Worm (Caenorhabditis elegans) whole organism, late embryonic: ENCODE data around the gene hsp-90.

Experiments used
- C38D4.7 ChIP-seq: fragments of 200-800 bp; sonication (Bioruptor generic); optimal IDR thresholded peaks from 2 replicates; lab custom pipeline; 2018; ENCODE audit warnings: mild to moderate bottlenecking, missing genetic modification characterization, moderate library complexity, missing compliant biosample characterization
- rnt-1 ChIP-seq: sonication (generic microtip); optimal IDR thresholded peaks from 2 replicates; lab custom pipeline; 2016; ENCODE audit warnings: missing genetic modification characterization, missing compliant biosample characterization

DNA sequence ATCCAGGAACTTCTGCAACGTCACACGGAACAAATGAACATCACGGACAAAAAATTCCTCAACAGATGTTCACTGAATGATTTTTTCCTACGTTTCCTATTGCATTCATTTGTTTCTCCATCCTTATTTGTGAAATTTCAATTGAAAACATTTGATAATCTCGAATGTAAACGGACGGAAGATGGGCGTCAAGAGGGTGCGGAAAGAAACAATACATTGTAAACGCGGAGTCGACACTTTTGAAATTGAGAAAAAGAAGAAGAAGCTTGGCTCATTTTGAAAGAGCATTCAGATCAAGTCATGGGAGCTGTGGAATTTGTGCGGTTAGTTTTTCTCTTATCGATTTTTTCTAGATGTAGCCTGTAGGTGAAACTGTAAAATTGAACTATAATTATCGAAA is 21.7 kb upstream of the hsp-90 start, which contains the start of gene C47E8.9:
- no peak for TF ChIP-seq rnt-1 (tag; lab: Kevin White, UChicago)
- TF ChIP-seq C38D4.7 (GFP tag; lab: Kevin White, UChicago) = no peak
